Worm (Caenorhabditis elegans) whole organism, mixed stage, embryonic: Measurements from ENCODE around the gene C33G3.5.

Experiments
- M03D4.4 ChIP-seq: sonication (generic microtip); optimal IDR thresholded peaks from 2 replicates; lab custom pipeline; 2017; ENCODE audit warnings: mild to moderate bottlenecking, missing genetic modification characterization, missing compliant biosample characterization
- bed-3 ChIP-seq: fragments of 200-800 bp; sonication (Bioruptor generic); optimal IDR thresholded peaks from 3 replicates; lab custom pipeline; 2018; ENCODE audit warnings: mild to moderate bottlenecking, missing genetic modification characterization, moderate library complexity, missing compliant biosample characterization
- ceh-39 ChIP-seq: fragments of 150-350 bp; optimal IDR thresholded peaks from 2 replicates; lab custom pipeline; 2014; ENCODE audit warnings: missing biosample characterization, missing genetic modification characterization
- ceh-43 ChIP-seq: fragments of 200-800 bp; sonication (Bioruptor generic); optimal IDR thresholded peaks from 2 replicates; lab custom pipeline; 2018; ENCODE audit warnings: mild to moderate bottlenecking, missing genetic modification characterization, moderate library complexity, missing compliant biosample characterization
- ceh-83 ChIP-seq: fragments of 200-800 bp; sonication (Bioruptor generic); optimal IDR thresholded peaks from 2 replicates; lab custom pipeline; 2018; ENCODE audit warnings: mild to moderate bottlenecking, missing genetic modification characterization, missing compliant biosample characterization
- ces-1 ChIP-seq: fragments of 150-350 bp; optimal IDR thresholded peaks from 2 replicates; lab custom pipeline; 2014; ENCODE audit warnings: missing biosample characterization, missing genetic modification reagents, missing genetic modification characterization
- cnd-1 ChIP-seq: fragments of 200-800 bp; sonication (Bioruptor generic); optimal IDR thresholded peaks from 2 replicates; lab custom pipeline; 2018; ENCODE audit warnings: mild to moderate bottlenecking, missing genetic modification characterization, missing compliant biosample characterization
- elt-1 ChIP-seq: sonication (generic microtip); optimal IDR thresholded peaks from 2 replicates; lab custom pipeline; 2017; ENCODE audit warnings: missing genetic modification characterization, mild to moderate bottlenecking, missing compliant biosample characterization, antibody characterized with exemption, moderate library complexity, borderline replicate concordance; ENCODE audit not compliant: insufficient read depth
- ham-2 ChIP-seq: fragments of 200-800 bp; sonication (Bioruptor generic); optimal IDR thresholded peaks from 2 replicates; lab custom pipeline; 2018; ENCODE audit warnings: mild to moderate bottlenecking, missing genetic modification characterization, missing compliant biosample characterization
- hlh-1 ChIP-seq: fragments of 150-350 bp; optimal IDR thresholded peaks from 2 replicates; lab custom pipeline; 2014; ENCODE audit warnings: missing biosample characterization, missing genetic modification reagents, missing genetic modification characterization
- lin-13 ChIP-seq: fragments of 150-350 bp; optimal IDR thresholded peaks from 2 replicates; lab custom pipeline; 2014; ENCODE audit warnings: missing biosample characterization, missing genetic modification characterization
- lin-32 ChIP-seq: fragments of 200-800 bp; sonication (Bioruptor generic); optimal IDR thresholded peaks from 2 replicates; lab custom pipeline; 2018; ENCODE audit warnings: mild to moderate bottlenecking, missing genetic modification characterization, missing compliant biosample characterization
- mls-2 ChIP-seq: sonication (generic microtip); optimal IDR thresholded peaks from 2 replicates; lab custom pipeline; 2016; ENCODE audit warnings: mild to moderate bottlenecking, missing genetic modification characterization, moderate library complexity, missing compliant biosample characterization
- nhr-12 ChIP-seq: fragments of 150-350 bp; optimal IDR thresholded peaks from 2 replicates; lab custom pipeline; 2014; ENCODE audit warnings: missing biosample characterization, missing genetic modification characterization
- nhr-28 ChIP-seq: fragments of 150-350 bp; optimal IDR thresholded peaks from 2 replicates; lab custom pipeline; 2014; ENCODE audit warnings: missing biosample characterization, missing genetic modification characterization
- nhr-76 ChIP-seq: sonication (generic microtip); optimal IDR thresholded peaks from 2 replicates; lab custom pipeline; 2017; ENCODE audit warnings: missing biosample characterization, missing genetic modification characterization
- pha-4 ChIP-seq: fragments of 150-350 bp; optimal IDR thresholded peaks from 2 replicates; lab custom pipeline; 2018; ENCODE audit warnings: missing biosample characterization, missing genetic modification reagents, missing genetic modification characterization
- sem-2 ChIP-seq: fragments of 200-800 bp; sonication (Bioruptor generic); optimal IDR thresholded peaks from 2 replicates; lab custom pipeline; 2018; ENCODE audit warnings: mild to moderate bottlenecking, missing genetic modification characterization, missing compliant biosample characterization
- tbx-8 ChIP-seq: fragments of 200-800 bp; sonication (Bioruptor generic); optimal IDR thresholded peaks from 2 replicates; lab custom pipeline; 2018; ENCODE audit warnings: mild to moderate bottlenecking, missing genetic modification characterization, moderate library complexity, missing compliant biosample characterization
- unc-120 ChIP-seq: sonication (generic microtip); optimal IDR thresholded peaks from 2 replicates; lab custom pipeline; 2017; ENCODE audit warnings: missing genetic modification characterization, missing compliant biosample characterization; ENCODE audit not compliant: poor library complexity, severe bottlenecking
- unc-62 ChIP-seq: fragments of 150-350 bp; optimal IDR thresholded peaks from 2 replicates; lab custom pipeline; 2014; ENCODE audit warnings: missing biosample characterization, missing genetic modification reagents, missing genetic modification characterization
- zip-8 ChIP-seq: fragments of 150-350 bp; optimal IDR thresholded peaks from 2 replicates; lab custom pipeline; 2014; ENCODE audit warnings: missing biosample characterization, missing genetic modification characterization

The C33G3.5 gene

ce11 chrX:14062771-14063170 lies 15.7 kb downstream of the C33G3.5 start:
- no peak for TF ChIP-seq lin-13 (tag; lab: Kevin White, UChicago)
- no peak for TF ChIP-seq bed-3 (GFP tag; lab: Kevin White, UChicago)
- TF ChIP-seq sem-2 (GFP tag; lab: Kevin White, UChicago) = no peak
- TF ChIP-seq elt-1 (tag; lab: Kevin White, UChicago) = no peak
- no peak for TF ChIP-seq ceh-43 (GFP tag; lab: Kevin White, UChicago)
- no peak for TF ChIP-seq tbx-8 (GFP tag; lab: Kevin White, UChicago)
- TF ChIP-seq lin-32 (GFP tag; lab: Kevin White, UChicago) = no peak
- no peak for TF ChIP-seq M03D4.4
- TF ChIP-seq cnd-1 = no peak
- no peak for TF ChIP-seq unc-62
- no peak for TF ChIP-seq nhr-76 (tag; lab: Kevin White, UChicago)
- no peak for TF ChIP-seq ham-2 (GFP tag; lab: Kevin White, UChicago)

ce11 chrX:14056527-14056926 lies 21.9 kb downstream of the C33G3.5 start:
- TF ChIP-seq ces-1 (GFP tag; lab: Kevin White, UChicago) (no peak), hlh-1 (peak; percentile 14), unc-62 (peak; percentile 89)

ce11 chrX:14055715-14056114 lies 22.8 kb downstream of the C33G3.5 start:
- TF ChIP-seq ceh-43 (GFP tag; lab: Kevin White, UChicago) = no peak
- no peak for TF ChIP-seq pha-4 (tag; lab: Kevin White, UChicago)
- no peak for TF ChIP-seq nhr-28 (tag; lab: Kevin White, UChicago)

- TF ChIP-seq ceh-83 (no peak), unc-120 (tag; lab: Kevin White, UChicago) (peak; percentile 69), hlh-1 (peak; percentile 77)
These were observed 23.7 kb downstream of the C33G3.5 start for ce11 chrX:14054799-14055198.

ce11 chrX:14053754-14054153 lies 24.7 kb downstream of the C33G3.5 start:
- no peak for TF ChIP-seq unc-62
- TF ChIP-seq sem-2 (GFP tag; lab: Kevin White, UChicago) = no peak
- TF ChIP-seq bed-3 (GFP tag; lab: Kevin White, UChicago) = no peak
- TF ChIP-seq hlh-1 = no peak
- no peak for TF ChIP-seq nhr-28 (tag; lab: Kevin White, UChicago)
- TF ChIP-seq, all 35 proteins: peak for 0

- no peak for TF ChIP-seq zip-8 (tag; lab: Kevin White, UChicago)
- TF ChIP-seq ceh-39 (tag; lab: Kevin White, UChicago) = no peak
- no peak for TF ChIP-seq pha-4 (tag; lab: Kevin White, UChicago)
These were observed 29.2 kb downstream of the C33G3.5 start, which contains the start of gene dyc-1 for ce11 chrX:14049235-14049634. dyc-1 (plus strand) TSS chrX:14049535.

ce11 chrX:14047609-14048008 lies 30.9 kb downstream of the C33G3.5 start:
- no peak for TF ChIP-seq hlh-1
- peak; percentile 41 for TF ChIP-seq zip-8 (tag; lab: Kevin White, UChicago)
- peak; percentile 96 for TF ChIP-seq ces-1 (GFP tag; lab: Kevin White, UChicago)
- TF ChIP-seq mls-2 (tag; lab: Kevin White, UChicago) = no peak
- no peak for TF ChIP-seq tbx-8 (GFP tag; lab: Kevin White, UChicago)
- TF ChIP-seq, all 35 proteins: peak for 2

ce11 chrX:14044362-14044761 lies 34.1 kb downstream of the C33G3.5 start:
- peak; percentile 46 for TF ChIP-seq unc-120 (tag; lab: Kevin White, UChicago)
- peak; percentile 46 for TF ChIP-seq unc-62
- no peak for TF ChIP-seq lin-32 (GFP tag; lab: Kevin White, UChicago)
- no peak for TF ChIP-seq nhr-12 (tag; lab: Kevin White, UChicago)
- TF ChIP-seq, all 35 proteins: peak for 2

- no peak for TF ChIP-seq pha-4 (tag; lab: Kevin White, UChicago)
- no peak for TF ChIP-seq nhr-28 (tag; lab: Kevin White, UChicago)
- peak; percentile 78 for TF ChIP-seq unc-62
- no peak for TF ChIP-seq nhr-76 (tag; lab: Kevin White, UChicago)
- no peak for TF ChIP-seq ceh-83
- peak; percentile 67 for TF ChIP-seq hlh-1
- TF ChIP-seq, all 35 proteins: peak for 2
These were observed 39.2 kb downstream of the C33G3.5 start for ce11 chrX:14039293-14039692.
